Fruit fly (Drosophila melanogaster): ENCODE data around the gene CG10175.

DNA sequence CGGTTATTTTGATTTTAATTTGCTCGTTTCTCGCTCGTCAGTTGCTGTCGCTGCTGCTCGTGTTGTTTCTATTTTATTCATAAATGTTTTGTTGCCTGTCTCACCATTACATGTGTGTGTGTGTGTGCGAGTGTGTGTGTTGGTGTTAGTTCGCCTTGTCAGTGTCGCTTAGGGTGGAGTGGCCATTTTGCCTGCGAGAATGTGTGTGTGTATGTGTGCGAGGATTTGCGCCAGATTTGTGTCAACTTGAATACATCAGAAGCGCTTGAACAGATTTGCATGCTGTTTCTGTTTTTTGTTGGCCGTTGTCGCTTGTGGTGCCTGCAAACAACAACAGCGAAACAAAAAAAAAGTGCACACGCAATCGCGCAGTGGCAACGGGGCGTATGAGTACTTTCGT lies 38.4 kb upstream of the CG10175 start:
- no peak for TF ChIP-seq lz (GFP tag; optimal IDR thresholded peaks at IDR 0.05)
- TF ChIP-seq svp (GFP tag): no peak
- no peak for TF ChIP-seq Sox14 (GFP tag; optimal IDR thresholded peaks at IDR 0.05)
- TF ChIP-seq CG10669 (GFP tag; optimal IDR thresholded peaks at IDR 0.05): no peak
- TF ChIP-seq OdsH (GFP tag; optimal IDR thresholded peaks at IDR 0.05): no peak
- no peak for TF ChIP-seq CG6854 (GFP tag; optimal IDR thresholded peaks at IDR 0.05)
- TF ChIP-seq CG16779 (tag; optimal IDR thresholded peaks at IDR 0.05): no peak
- no peak for TF ChIP-seq net (GFP tag; optimal IDR thresholded peaks at IDR 0.05)
- no peak for TF ChIP-seq Sox15 (GFP tag; optimal IDR thresholded peaks at IDR 0.05)
- TF ChIP-seq CG32006 (GFP tag; optimal IDR thresholded peaks at IDR 0.05): no peak
- TF ChIP-seq CG4318 (GFP tag; optimal IDR thresholded peaks at IDR 0.05): no peak
- TF ChIP-seq CG6163 (GFP tag; IDR thresholded peaks at IDR 0.05): no peak
- no peak for TF ChIP-seq Ets96B (tag; optimal IDR thresholded peaks at IDR 0.05)

Data from whole organism, prepupa.